Worm (Caenorhabditis elegans) whole organism, young adult: ENCODE measurements around the gene srh-138.

Experiments used
- B0261.1 ChIP-seq: sonication (generic microtip); optimal IDR thresholded peaks from 2 replicates; lab custom pipeline; 2016; ENCODE audit warnings: mild to moderate bottlenecking, missing genetic modification characterization, moderate library complexity, missing compliant biosample characterization
- C06A6.2 ChIP-seq: fragments of 200-800 bp; sonication (Bioruptor generic); conservative IDR thresholded peaks from 2 replicates; pipeline ENCODE4 v1.3.6; 2022; ENCODE audit warnings: missing genetic modification characterization, missing compliant biosample characterization
- C17E4.6 ChIP-seq: fragments of 200-800 bp; sonication (Bioruptor generic); IDR thresholded peaks from 2 replicates; pipeline ENCODE4 v1.3.6; 2022; ENCODE audit warnings: missing genetic modification reagents, missing genetic modification characterization, missing compliant biosample characterization
- D2030.7 ChIP-seq: fragments of 200-800 bp; sonication (Bioruptor generic); IDR thresholded peaks from 2 replicates; pipeline ENCODE4 v1.3.6; 2022; ENCODE audit warnings: missing genetic modification reagents, missing genetic modification characterization, missing compliant biosample characterization
- F22D6.2 ChIP-seq: sonication (generic microtip); optimal IDR thresholded peaks from 2 replicates; lab custom pipeline; 2016; ENCODE audit warnings: mild to moderate bottlenecking, missing genetic modification characterization, missing compliant biosample characterization
- F39B2.1 ChIP-seq: fragments of 200-800 bp; sonication (Bioruptor generic); IDR thresholded peaks from 2 replicates; pipeline ENCODE4 v1.3.6; 2022; ENCODE audit warnings: missing genetic modification reagents, missing genetic modification characterization, missing compliant biosample characterization
- F52B5.7 ChIP-seq: sonication (generic microtip); optimal IDR thresholded peaks from 2 replicates; lab custom pipeline; 2016; ENCODE audit warnings: mild to moderate bottlenecking, missing genetic modification characterization, missing compliant biosample characterization
- F55B11.4 ChIP-seq: sonication (generic microtip); optimal IDR thresholded peaks from 2 replicates; lab custom pipeline; 2016; ENCODE audit warnings: missing compliant biosample characterization, missing genetic modification characterization, borderline replicate concordance; ENCODE audit not compliant: insufficient read depth
- F57A8.1 ChIP-seq: fragments of 200-800 bp; sonication (Bioruptor generic); optimal IDR thresholded peaks from 2 replicates; lab custom pipeline; 2018; ENCODE audit warnings: mild to moderate bottlenecking, missing genetic modification characterization, moderate library complexity, missing compliant biosample characterization
- Y53F4B.3 ChIP-seq: fragments of 200-800 bp; sonication (Bioruptor generic); IDR thresholded peaks from 2 replicates; pipeline ENCODE4 v1.3.6; 2022; ENCODE audit warnings: missing genetic modification reagents, missing genetic modification characterization, missing compliant biosample characterization
- Y95B8A.8 ChIP-seq: fragments of 200-800 bp; sonication (Bioruptor generic); IDR thresholded peaks from 2 replicates; pipeline ENCODE4 v1.3.6; 2022; ENCODE audit warnings: missing genetic modification reagents, missing genetic modification characterization, missing compliant biosample characterization
- ZK185.1 ChIP-seq: sonication (generic microtip); optimal IDR thresholded peaks from 2 replicates; lab custom pipeline; 2016; ENCODE audit warnings: mild to moderate bottlenecking, missing genetic modification characterization, missing compliant biosample characterization; ENCODE audit not compliant: poor library complexity, severe bottlenecking
- akir-1 ChIP-seq: fragments of 200-800 bp; sonication (Bioruptor generic); optimal IDR thresholded peaks from 2 replicates; lab custom pipeline; 2018; ENCODE audit warnings: mild to moderate bottlenecking, missing genetic modification characterization, moderate library complexity, missing compliant biosample characterization
- athp-1 ChIP-seq: sonication (generic microtip); optimal IDR thresholded peaks from 2 replicates; lab custom pipeline; 2017; ENCODE audit warnings: mild to moderate bottlenecking, missing genetic modification characterization, missing compliant biosample characterization
- bed-2 ChIP-seq: fragments of 200-800 bp; sonication (Bioruptor generic); IDR thresholded peaks from 2 replicates; pipeline ENCODE4 v1.3.6; 2022; ENCODE audit warnings: missing genetic modification reagents, missing genetic modification characterization, missing compliant biosample characterization
- ccch-3 ChIP-seq: fragments of 200-800 bp; sonication (Bioruptor generic); optimal IDR thresholded peaks from 2 replicates; lab custom pipeline; 2018; ENCODE audit warnings: mild to moderate bottlenecking, missing genetic modification characterization, missing compliant biosample characterization
- ceh-40 ChIP-seq: fragments of 200-800 bp; sonication (Bioruptor generic); IDR thresholded peaks from 2 replicates; pipeline ENCODE4 v1.3.6; 2022; ENCODE audit warnings: missing genetic modification characterization, missing compliant biosample characterization
- ceh-58 ChIP-seq: fragments of 200-800 bp; sonication (Bioruptor generic); IDR thresholded peaks from 2 replicates; pipeline ENCODE4 v1.3.6; 2022; ENCODE audit warnings: missing genetic modification characterization, missing compliant biosample characterization
- ceh-91 ChIP-seq: fragments of 200-800 bp; sonication (Bioruptor generic); IDR thresholded peaks from 2 replicates; pipeline ENCODE4 v1.3.6; 2022; ENCODE audit warnings: missing genetic modification reagents, missing genetic modification characterization, missing compliant biosample characterization
- chd-7 ChIP-seq: sonication (generic microtip); optimal IDR thresholded peaks from 2 replicates; lab custom pipeline; 2016; ENCODE audit warnings: mild to moderate bottlenecking, missing genetic modification characterization, moderate library complexity, missing compliant biosample characterization
- die-1 ChIP-seq: sonication (generic microtip); optimal IDR thresholded peaks from 2 replicates; lab custom pipeline; 2016; ENCODE audit warnings: missing genotype, mild to moderate bottlenecking, missing genetic modification characterization, missing compliant biosample characterization
- dox-1 ChIP-seq: fragments of 200-800 bp; sonication (Bioruptor generic); IDR thresholded peaks from 2 replicates; pipeline ENCODE4 v1.3.6; 2022; ENCODE audit warnings: missing genetic modification reagents, missing genetic modification characterization, missing compliant biosample characterization
- dpff-1 ChIP-seq: sonication (generic microtip); optimal IDR thresholded peaks from 2 replicates; lab custom pipeline; 2017; ENCODE audit warnings: mild to moderate bottlenecking, missing genetic modification characterization, missing compliant biosample characterization
- dpl-1 ChIP-seq: fragments of 150-350 bp; optimal IDR thresholded peaks from 2 replicates; lab custom pipeline; 2014; ENCODE audit warnings: missing biosample characterization, missing genetic modification reagents, missing genetic modification characterization
- hrde-1 ChIP-seq: sonication (generic microtip); optimal IDR thresholded peaks from 2 replicates; lab custom pipeline; 2016; ENCODE audit warnings: missing genetic modification characterization, mild to moderate bottlenecking, missing compliant biosample characterization, moderate library complexity, missing genotype, missing genetic modification reagents, borderline replicate concordance
- lin-35 ChIP-seq, 3 experiments: fragments of 150-350 bp in 2 of 3; sonication (generic microtip) in 1 of 3; optimal IDR thresholded peaks; 2 replicates each; lab custom pipeline; 2014 to 2018; ENCODE audit warnings: missing biosample characterization in 3 of 3, missing genetic modification characterization in 3 of 3, missing genetic modification reagents in 3 of 3
- mel-28 ChIP-seq: sonication (generic microtip); optimal IDR thresholded peaks from 2 replicates; lab custom pipeline; 2016; ENCODE audit warnings: borderline replicate concordance, mild to moderate bottlenecking, missing genetic modification characterization, missing compliant biosample characterization
- mes-4 ChIP-seq: sonication (generic microtip); optimal IDR thresholded peaks from 2 replicates; lab custom pipeline; 2016; ENCODE audit warnings: missing genotype, missing genetic modification characterization, missing compliant biosample characterization
- nhr-90 ChIP-seq: sonication (generic microtip); optimal IDR thresholded peaks from 2 replicates; lab custom pipeline; 2016; ENCODE audit warnings: missing genotype, mild to moderate bottlenecking, missing genetic modification characterization, missing compliant biosample characterization
- pha-4 ChIP-seq: fragments of 150-350 bp; sonication (generic microtip); optimal IDR thresholded peaks from 2 replicates; lab custom pipeline; 2014; ENCODE audit warnings: missing biosample characterization, missing genetic modification reagents, missing genetic modification characterization
- rec-8 ChIP-seq, 2 experiments: sonication (generic microtip); optimal IDR thresholded peaks; 2 replicates each; lab custom pipeline; 2016; ENCODE audit warnings: mild to moderate bottlenecking in 2 of 2, missing genetic modification characterization in 2 of 2, missing genetic modification reagents in 2 of 2, missing genotype in 2 of 2, missing biosample characterization in 1 of 2, missing compliant biosample characterization in 1 of 2, moderate library complexity in 1 of 2
- sea-2 ChIP-seq: fragments of 200-800 bp; sonication (Bioruptor generic); IDR thresholded peaks from 2 replicates; pipeline ENCODE4 v1.3.6; 2022; ENCODE audit warnings: missing genetic modification characterization, missing compliant biosample characterization
- somi-1 ChIP-seq: fragments of 200-800 bp; sonication (Bioruptor generic); optimal IDR thresholded peaks from 2 replicates; lab custom pipeline; 2018; ENCODE audit warnings: mild to moderate bottlenecking, missing genetic modification characterization, missing compliant biosample characterization
- tbp1 ChIP-seq: fragments of 200-800 bp; sonication (Bioruptor generic); optimal IDR thresholded peaks from 2 replicates; lab custom pipeline; 2018; ENCODE audit warnings: mild to moderate bottlenecking, missing genetic modification characterization, missing compliant biosample characterization
- unc-130 ChIP-seq: sonication (generic microtip); optimal IDR thresholded peaks from 2 replicates; lab custom pipeline; 2016; ENCODE audit warnings: missing genetic modification reagents, missing genetic modification characterization, missing compliant biosample characterization
- ztf-18 ChIP-seq: sonication (generic microtip); optimal IDR thresholded peaks from 2 replicates; lab custom pipeline; 2016; ENCODE audit warnings: missing genotype, mild to moderate bottlenecking, missing genetic modification characterization, missing compliant biosample characterization

The srh-138 gene

ce11 chrV:16429940-16430339 lies 40.9 kb downstream of the srh-138 start, which contains the start of gene str-73:
TSS of gene str-73 (plus strand) at chrV:16430240.
- no peak for TF ChIP-seq hrde-1 (tag; lab: Kevin White, UChicago)
- TF ChIP-seq rec-8 (tag; optimal IDR thresholded peaks at IDR 0.05; lab: Kevin White, UChicago): no peak
- TF ChIP-seq akir-1 (GFP tag; lab: Kevin White, UChicago): no peak

ce11 chrV:16429503-16429902 lies 41.3 kb downstream of the srh-138 start, which contains the start of gene F26D2.10:
TSS of gene F26D2.10 (minus strand) at chrV:16429603.
- TF ChIP-seq Y53F4B.3 (GFP tag; lab: Robert Waterston, UW) (no peak), Y95B8A.8 (GFP tag; lab: Robert Waterston, UW) (no peak), dpff-1 (no peak), lin-35 (GFP tag; optimal IDR thresholded peaks at IDR 0.05; lab: Kevin White, UChicago) (no peak), C17E4.6 (no peak)

- TF ChIP-seq Y95B8A.8 (GFP tag; lab: Robert Waterston, UW) (no peak), unc-130 (GFP tag; lab: Kevin White, UChicago) (no peak), ZK185.1 (tag; lab: Kevin White, UChicago) (no peak), dox-1 (GFP tag; lab: Robert Waterston, UW) (no peak), ceh-91 (GFP tag; lab: Robert Waterston, UW) (no peak), athp-1 (tag; lab: Kevin White, UChicago) (no peak), F22D6.2 (tag; lab: Kevin White, UChicago) (no peak), sea-2 (GFP tag; lab: Robert Waterston, UW) (no peak), ccch-3 (GFP tag; lab: Kevin White, UChicago) (no peak), nhr-90 (no peak), F55B11.4 (no peak), bed-2 (no peak), B0261.1 (no peak), ceh-40 (GFP tag; lab: Robert Waterston, UW) (no peak), ztf-18 (tag; lab: Kevin White, UChicago) (no peak), somi-1 (GFP tag; lab: Kevin White, UChicago) (no peak)
Observed at ce11 chrV:16424428-16424827, 46.4 kb downstream of the srh-138 start, which contains the start of gene srw-29. TSS of gene srw-29 (minus strand) at chrV:16424528.

ce11 chrV:16420696-16421095 lies 50.1 kb downstream of the srh-138 start, which contains the start of gene srw-48:
TSS of gene srw-48 (plus strand) at chrV:16420996.
- TF ChIP-seq C17E4.6: no peak
- TF ChIP-seq dpl-1 (GFP tag; lab: Kevin White, UChicago): no peak
- no peak for TF ChIP-seq B0261.1
- no peak for TF ChIP-seq C06A6.2 (GFP tag; lab: Robert Waterston, UW)
- no peak for TF ChIP-seq tbp1
- no peak for TF ChIP-seq F57A8.1
- no peak for TF ChIP-seq dpff-1
- TF ChIP-seq mel-28 (tag; lab: Kevin White, UChicago): no peak
- no peak for TF ChIP-seq die-1 (tag; lab: Kevin White, UChicago)
- TF ChIP-seq mes-4 (tag; lab: Kevin White, UChicago): no peak
- no peak for TF ChIP-seq bed-2
- TF ChIP-seq ceh-40 (GFP tag; lab: Robert Waterston, UW): no peak
- no peak for TF ChIP-seq D2030.7
- no peak for TF ChIP-seq F52B5.7
- no peak for TF ChIP-seq ceh-58
- no peak for TF ChIP-seq chd-7 (tag; lab: Kevin White, UChicago)
- no peak for TF ChIP-seq unc-130 (GFP tag; lab: Kevin White, UChicago)
- no peak for TF ChIP-seq F39B2.1
- TF ChIP-seq pha-4: no peak
- TF ChIP-seq, all 124 proteins: peak for 0
